Fruit fly (Drosophila melanogaster) whole organism, prepupa: ENCODE results near the gene CG31156.

Experiments
- CG11294 ChIP-seq: fragments of 200-800 bp; sonication (Bioruptor generic); IDR thresholded peaks from 2 replicates; pipeline ENCODE4 v1.3.6; 2022; ENCODE audit warnings: missing biosample characterization, missing genetic modification characterization
- CG15336 ChIP-seq: fragments of 200-800 bp; sonication (Bioruptor generic); IDR thresholded peaks from 2 replicates; pipeline ENCODE4 v1.3.6; 2022; ENCODE audit warnings: missing biosample characterization, missing genetic modification characterization
- CG9139 ChIP-seq: fragments of 200-800 bp; sonication (Bioruptor generic); optimal IDR thresholded peaks from 3 replicates; lab custom pipeline; 2017; ENCODE audit warnings: missing biosample characterization, mild to moderate bottlenecking, missing genetic modification characterization
- Eip75B ChIP-seq: fragments of 200-800 bp; sonication (Bioruptor generic); optimal IDR thresholded peaks from 3 replicates; lab custom pipeline; 2016; ENCODE audit warnings: missing biosample characterization, missing genetic modification characterization
- Hr4 ChIP-seq: fragments of 200-800 bp; sonication (Bioruptor generic); optimal IDR thresholded peaks from 3 replicates; lab custom pipeline; 2016; ENCODE audit warnings: missing biosample characterization, missing genetic modification characterization
- Lpt ChIP-seq: fragments of 200-800 bp; sonication (Bioruptor generic); optimal IDR thresholded peaks from 3 replicates; lab custom pipeline; 2016; ENCODE audit warnings: missing biosample characterization, missing genetic modification characterization
- Sox102F ChIP-seq: fragments of 200-800 bp; sonication (Bioruptor generic); optimal IDR thresholded peaks from 2 replicates; lab custom pipeline; 2016; ENCODE audit warnings: missing biosample characterization, mild to moderate bottlenecking, missing genetic modification characterization
- lz ChIP-seq: fragments of 200-800 bp; sonication (Bioruptor generic); optimal IDR thresholded peaks from 3 replicates; lab custom pipeline; 2016; ENCODE audit warnings: missing biosample characterization, missing genetic modification characterization
- pdm3 ChIP-seq: fragments of 200-800 bp; sonication (Bioruptor generic); optimal IDR thresholded peaks from 3 replicates; lab custom pipeline; 2016; ENCODE audit warnings: missing biosample characterization, missing genetic modification characterization
- svp ChIP-seq: fragments of 200-800 bp; sonication (Bioruptor generic); peaks from one replicate; lab custom pipeline; 2016; ENCODE audit warnings: missing biosample characterization, missing genetic modification characterization

- no peak for TF ChIP-seq CG11294
- TF ChIP-seq CG9139 (GFP tag; lab: Kevin White, UChicago) = no peak
- TF ChIP-seq Lpt (GFP tag; lab: Kevin White, UChicago) = no peak
- no peak for TF ChIP-seq Hr4 (GFP tag; lab: Kevin White, UChicago)
- no peak for TF ChIP-seq Sox102F (GFP tag; lab: Kevin White, UChicago)
- no peak for TF ChIP-seq lz (GFP tag; lab: Kevin White, UChicago)
- no peak for TF ChIP-seq Eip75B
- no peak for TF ChIP-seq svp (GFP tag; lab: Kevin White, UChicago)
- TF ChIP-seq CG15336 (GFP tag; lab: Robert Waterston, UW) = no peak
- no peak for TF ChIP-seq pdm3 (GFP tag; lab: Kevin White, UChicago)
These were observed 26.9 kb downstream of the CG31156 start, which contains the start of gene btn for dm6 chr3R:22586525-22586924.
